Worm (Caenorhabditis elegans): Measurements from ENCODE around the gene Y24D9A.7.
A peak's percentile ranks its signal among the peaks of the same experiment; 100 is the strongest.

Gene Y24D9A.7

DNA sequence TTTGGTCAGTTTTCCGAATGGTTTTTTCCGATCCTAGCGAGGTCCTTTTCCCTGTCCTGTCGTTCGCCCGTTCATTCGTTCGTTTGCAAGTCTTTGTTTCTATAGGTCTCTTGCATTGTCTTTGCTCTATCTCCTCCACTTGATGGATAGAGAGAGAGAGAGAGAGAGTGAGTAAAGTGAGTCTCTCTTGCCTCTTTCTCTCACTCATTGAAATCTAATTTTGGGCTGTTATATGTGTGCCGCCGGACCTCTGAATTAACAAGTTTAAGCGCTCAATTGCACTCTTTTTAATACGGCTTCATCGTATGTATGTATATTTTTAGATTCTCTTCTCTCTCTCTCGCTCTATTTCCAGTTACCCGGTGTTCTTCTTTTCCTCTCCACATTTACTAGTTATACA is 1.1 kb downstream of the Y24D9A.7 start:
- TF ChIP-seq hlh-6 (tag; optimal IDR thresholded peaks at IDR 0.05), result peak; percentile 48
- TF ChIP-seq ceh-31 (tag; optimal IDR thresholded peaks at IDR 0.05), result peak; percentile 62
- peak; percentile 19 for TF ChIP-seq ceh-14 (tag; optimal IDR thresholded peaks at IDR 0.05)
- no peak for TF ChIP-seq tbx-2 (tag; optimal IDR thresholded peaks at IDR 0.05)
- peak; percentile 98 for TF ChIP-seq unc-42 (tag; optimal IDR thresholded peaks at IDR 0.05)
- no peak for TF ChIP-seq odd-2 (tag; optimal IDR thresholded peaks at IDR 0.05)
- no peak for TF ChIP-seq ama-1 (optimal IDR thresholded peaks at IDR 0.05)

DNA sequence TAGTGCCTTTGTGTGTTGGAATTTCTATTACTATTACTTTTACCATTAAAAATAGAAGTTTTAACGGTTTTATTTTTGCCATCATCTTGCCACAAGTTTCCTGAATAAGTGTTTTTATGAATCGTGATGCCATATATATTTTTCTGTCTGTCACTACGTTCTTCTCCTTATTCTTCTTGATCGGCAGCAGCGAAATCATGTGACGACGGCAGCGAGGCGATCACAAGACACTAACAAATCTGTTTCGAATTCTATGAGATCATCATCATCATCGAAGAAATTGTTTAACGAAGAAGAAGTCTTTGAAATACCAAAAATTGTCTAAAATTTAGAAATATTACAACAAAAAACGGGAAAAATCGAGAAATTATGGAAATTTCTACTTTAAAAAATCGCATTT is 2.6 kb downstream of the Y24D9A.7 start:
- no peak for TF ChIP-seq fax-1 (tag; optimal IDR thresholded peaks at IDR 0.05)
- TF ChIP-seq hlh-30 (tag; optimal IDR thresholded peaks at IDR 0.05; ENCODE audit: insufficient read depth), result peak; percentile 56
- no peak for TF ChIP-seq ceh-48 (tag; optimal IDR thresholded peaks at IDR 0.05)
- TF ChIP-seq nfya-1 (tag; optimal IDR thresholded peaks at IDR 0.05), result no peak

DNA sequence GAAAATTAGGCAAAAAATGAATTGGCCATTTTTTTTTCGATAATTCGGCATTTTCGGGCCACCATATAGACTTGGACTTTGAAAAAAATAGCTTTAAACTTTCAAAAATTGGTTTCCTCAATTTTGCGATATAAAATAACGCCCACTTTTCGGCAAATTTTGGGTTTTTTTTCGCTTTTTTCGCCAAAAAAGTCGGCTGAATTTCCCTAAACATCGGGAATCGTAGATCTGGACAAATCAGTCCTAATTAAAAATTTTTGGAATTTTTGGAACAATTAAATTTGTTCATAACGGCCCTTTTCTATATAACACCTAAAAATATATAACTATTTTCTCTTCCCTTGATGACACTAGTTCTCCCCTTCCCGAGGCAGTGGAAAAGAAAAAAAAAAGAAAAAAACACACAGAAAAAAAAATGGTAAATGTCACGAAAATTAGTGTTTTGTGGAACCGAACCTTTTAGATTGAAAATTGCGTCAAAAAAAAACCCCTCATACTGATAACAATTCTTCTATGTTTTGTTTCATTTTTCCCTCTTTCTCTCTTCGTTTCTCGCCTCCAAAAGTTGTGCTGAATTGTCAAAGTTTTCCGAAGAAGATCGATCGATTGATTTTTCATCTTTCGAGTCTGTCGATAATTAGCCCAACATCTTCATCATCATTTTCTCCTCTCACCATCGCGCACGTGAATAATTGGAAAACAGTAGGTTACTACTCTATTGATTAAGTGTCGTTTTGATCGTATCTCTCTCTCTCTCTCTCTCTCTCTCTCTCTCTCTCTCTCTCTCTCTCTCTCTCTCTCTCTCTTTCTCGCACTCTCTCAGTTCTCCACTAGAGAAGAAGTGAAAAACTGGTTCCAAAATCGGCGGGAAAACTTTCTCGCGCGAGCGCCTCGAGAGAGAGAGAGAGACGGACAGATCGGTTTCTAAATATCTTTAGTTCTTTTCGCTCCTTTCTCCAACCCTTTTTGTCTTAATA is 4.3 kb downstream of the Y24D9A.7 start, which contains the start of gene Y24D9A.6:
Gene Y24D9A.6, minus strand, starts transcription at position 51 of the 977 bp plus-strand sequence.
- TF ChIP-seq dve-1 (tag; optimal IDR thresholded peaks at IDR 0.05) (peak; percentile 46), ceh-30 (tag; optimal IDR thresholded peaks at IDR 0.05) (no peak)

DNA sequence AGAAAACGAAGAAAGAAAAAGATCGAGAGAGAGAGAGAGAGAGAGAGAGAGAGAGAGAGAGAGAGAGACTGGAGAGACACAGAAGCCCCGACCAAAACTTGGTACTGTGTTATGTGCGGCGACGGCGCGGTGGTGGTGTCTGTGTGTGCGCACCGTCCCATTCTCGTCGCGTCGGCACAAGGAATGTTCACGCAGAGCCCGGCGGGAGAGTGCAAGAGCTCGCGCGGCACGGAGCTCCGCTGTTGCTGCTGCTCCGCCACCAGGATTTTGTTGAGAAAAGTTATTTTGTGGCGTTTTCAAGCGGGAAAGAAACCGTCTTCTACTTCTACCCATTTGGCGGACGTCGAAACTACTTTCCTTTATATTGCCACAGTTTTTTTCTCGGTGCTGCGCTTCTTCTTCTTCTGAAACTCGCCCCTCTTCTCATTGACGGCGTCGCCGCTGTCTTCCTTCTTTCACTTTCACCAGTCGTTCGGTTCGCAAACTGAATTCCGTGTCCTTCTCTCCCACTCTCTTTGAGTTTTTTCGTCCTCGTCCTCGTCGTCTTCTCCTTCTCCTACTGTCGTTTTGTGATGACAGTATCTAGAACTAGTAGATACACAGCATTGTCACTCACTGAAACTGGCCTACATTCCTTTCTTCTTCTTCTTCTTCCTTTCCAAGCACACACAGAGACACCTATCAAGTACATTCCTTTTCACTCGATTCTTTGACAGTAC is 5.4 kb downstream of the Y24D9A.7 start:
- TF ChIP-seq ref-2 (tag; optimal IDR thresholded peaks at IDR 0.05) (peak; percentile 11), ets-4 (tag; optimal IDR thresholded peaks at IDR 0.05) (peak; percentile 33), ceh-14 (tag; optimal IDR thresholded peaks at IDR 0.05) (peak; percentile 11), ceh-34 (tag; optimal IDR thresholded peaks at IDR 0.05) (peak; percentile 23), gmeb-2 (tag; optimal IDR thresholded peaks at IDR 0.05) (peak; percentile 34), lin-11 (tag; optimal IDR thresholded peaks at IDR 0.05) (no peak)

DNA sequence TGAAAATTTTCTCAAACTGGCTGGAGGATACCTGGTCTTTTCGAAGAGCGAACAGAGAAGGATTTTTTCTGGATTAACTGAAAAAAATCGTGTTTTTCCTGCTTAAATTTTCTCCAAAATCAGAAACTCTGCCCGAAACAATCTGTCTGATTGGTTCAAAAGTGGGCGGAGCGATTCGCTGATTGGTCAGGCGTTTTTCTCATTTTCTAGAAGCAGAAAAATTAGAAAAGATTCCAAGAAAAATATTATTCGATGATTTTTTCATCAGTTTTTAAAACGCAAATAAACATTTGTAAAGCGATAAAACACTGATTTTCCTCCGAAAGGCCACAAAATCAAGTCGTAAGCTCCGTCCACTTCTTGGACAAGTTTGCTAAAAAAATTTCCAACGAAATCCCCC is 6.1 kb downstream of the Y24D9A.7 start:
- TF ChIP-seq ceh-34 (tag; optimal IDR thresholded peaks at IDR 0.05), result no peak
- TF ChIP-seq nfya-1 (tag; optimal IDR thresholded peaks at IDR 0.05), result peak; percentile 41

DNA sequence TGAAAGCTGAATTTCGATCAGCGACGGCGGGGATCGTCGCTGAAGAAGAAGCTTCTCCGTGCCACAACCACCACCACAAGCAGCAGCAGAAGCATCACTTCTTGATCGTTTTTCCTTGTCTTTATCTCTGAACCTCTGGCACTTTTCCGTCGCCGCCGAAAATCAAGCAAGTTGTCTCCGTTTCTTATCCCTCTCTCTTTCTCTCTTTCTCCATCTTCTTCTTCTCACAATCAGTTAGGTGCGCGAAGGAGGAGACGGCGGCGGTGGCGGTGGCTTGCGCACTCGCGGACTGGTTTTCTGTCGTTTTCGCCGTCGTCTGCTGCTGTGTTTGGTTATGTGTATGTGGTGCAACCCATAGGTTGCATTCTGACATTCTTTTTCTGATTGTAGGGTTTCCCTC is 6.6 kb downstream of the Y24D9A.7 start:
- TF ChIP-seq rnt-1 (tag; optimal IDR thresholded peaks at IDR 0.05), result peak; percentile 54
- TF ChIP-seq ceh-18 (tag; optimal IDR thresholded peaks at IDR 0.05), result peak; percentile 2
- TF ChIP-seq F13H6.1 (tag; optimal IDR thresholded peaks at IDR 0.05), result peak; percentile 15
- TF ChIP-seq ceh-24 (tag; optimal IDR thresholded peaks at IDR 0.05), result no peak
- peak; percentile 37 for TF ChIP-seq unc-55 (GFP tag; optimal IDR thresholded peaks at IDR 0.05)
- TF ChIP-seq fax-1 (tag; optimal IDR thresholded peaks at IDR 0.05), result no peak
- peak; percentile 5 for TF ChIP-seq sdc-2 (tag; optimal IDR thresholded peaks at IDR 0.05)
- peak; percentile 13 for TF ChIP-seq nfya-1 (tag; optimal IDR thresholded peaks at IDR 0.05)
- TF ChIP-seq che-1 (tag; optimal IDR thresholded peaks at IDR 0.05), result peak; percentile 19
- TF ChIP-seq elt-2 (tag; optimal IDR thresholded peaks at IDR 0.05), result peak; percentile 28
- TF ChIP-seq pha-4 (tag; optimal IDR thresholded peaks at IDR 0.05), result no peak
- peak; percentile 26 for TF ChIP-seq ceh-31 (tag; optimal IDR thresholded peaks at IDR 0.05)

DNA sequence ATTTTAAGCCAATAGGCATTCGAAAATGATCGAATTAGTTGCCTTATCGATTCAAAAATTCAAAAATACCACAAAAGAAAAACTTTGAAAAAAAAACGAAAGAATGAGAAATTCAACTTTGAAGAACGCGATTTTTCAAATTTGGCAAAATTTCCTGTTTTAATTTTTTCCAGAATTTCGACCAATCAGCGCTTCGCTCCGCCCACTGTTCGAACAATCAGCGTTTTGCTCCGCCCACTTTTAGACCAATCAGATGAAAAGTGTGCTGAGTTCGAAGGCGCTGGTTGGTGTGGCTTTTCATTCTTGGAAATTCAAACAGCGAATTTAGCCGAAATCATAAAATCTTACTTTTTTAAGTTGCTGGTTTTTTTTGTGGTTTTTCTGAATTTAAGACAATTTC is 7.4 kb downstream of the Y24D9A.7 start:
- TF ChIP-seq ceh-19 (GFP tag; optimal IDR thresholded peaks at IDR 0.05), result no peak
- peak; percentile 85 for TF ChIP-seq nfya-1 (tag; optimal IDR thresholded peaks at IDR 0.05)
- no peak for TF ChIP-seq unc-55 (GFP tag; optimal IDR thresholded peaks at IDR 0.05)
